Fruit fly (Drosophila melanogaster) whole organism, prepupa: ENCODE results near the gene Ucp4B.

Experiments used
- Blimp-1 ChIP-seq: fragments of 200-800 bp; sonication (Bioruptor generic); optimal IDR thresholded peaks from 3 replicates; lab custom pipeline; 2017; ENCODE audit warnings: missing biosample characterization, missing genetic modification characterization, mild to moderate bottlenecking, moderate library complexity, missing genetic modification reagents
- CG10631 ChIP-seq: fragments of 200-800 bp; sonication (Bioruptor generic); optimal IDR thresholded peaks from 2 replicates; lab custom pipeline; 2016; ENCODE audit warnings: missing biosample characterization, missing genetic modification characterization
- CG15336 ChIP-seq: fragments of 200-800 bp; sonication (Bioruptor generic); IDR thresholded peaks from 2 replicates; pipeline ENCODE4 v1.3.6; 2022; ENCODE audit warnings: missing biosample characterization, missing genetic modification characterization
- CG6792 ChIP-seq: fragments of 200-800 bp; sonication (Bioruptor generic); optimal IDR thresholded peaks from 3 replicates; lab custom pipeline; 2016; ENCODE audit warnings: missing biosample characterization, missing genetic modification characterization
- CG6854 ChIP-seq: fragments of 200-800 bp; sonication (Bioruptor generic); optimal IDR thresholded peaks from 2 replicates; lab custom pipeline; 2017; ENCODE audit warnings: missing biosample characterization, mild to moderate bottlenecking, missing genetic modification characterization
- CG9139 ChIP-seq: fragments of 200-800 bp; sonication (Bioruptor generic); optimal IDR thresholded peaks from 3 replicates; lab custom pipeline; 2017; ENCODE audit warnings: missing biosample characterization, mild to moderate bottlenecking, missing genetic modification characterization
- Lpt ChIP-seq: fragments of 200-800 bp; sonication (Bioruptor generic); optimal IDR thresholded peaks from 3 replicates; lab custom pipeline; 2016; ENCODE audit warnings: missing biosample characterization, missing genetic modification characterization
- Sox102F ChIP-seq: fragments of 200-800 bp; sonication (Bioruptor generic); optimal IDR thresholded peaks from 2 replicates; lab custom pipeline; 2016; ENCODE audit warnings: missing biosample characterization, mild to moderate bottlenecking, missing genetic modification characterization
- dsx ChIP-seq: fragments of 200-800 bp; optimal IDR thresholded peaks from 3 replicates; lab custom pipeline; 2019; ENCODE audit warnings: missing biosample characterization, mild to moderate bottlenecking, missing genetic modification characterization, moderate library complexity; ENCODE audit not compliant: poor library complexity, severe bottlenecking
- pdm3 ChIP-seq: fragments of 200-800 bp; sonication (Bioruptor generic); optimal IDR thresholded peaks from 3 replicates; lab custom pipeline; 2016; ENCODE audit warnings: missing biosample characterization, missing genetic modification characterization
- ss ChIP-seq, 2 experiments: fragments of 200-800 bp; sonication (Bioruptor generic); optimal IDR thresholded peaks; 2 replicates in 1 of 2; 3 replicates in 1 of 2; lab custom pipeline; 2017 to 2018; ENCODE audit warnings: mild to moderate bottlenecking in 2 of 2, missing biosample characterization in 2 of 2, missing genetic modification characterization in 2 of 2, moderate library complexity in 1 of 2

DNA sequence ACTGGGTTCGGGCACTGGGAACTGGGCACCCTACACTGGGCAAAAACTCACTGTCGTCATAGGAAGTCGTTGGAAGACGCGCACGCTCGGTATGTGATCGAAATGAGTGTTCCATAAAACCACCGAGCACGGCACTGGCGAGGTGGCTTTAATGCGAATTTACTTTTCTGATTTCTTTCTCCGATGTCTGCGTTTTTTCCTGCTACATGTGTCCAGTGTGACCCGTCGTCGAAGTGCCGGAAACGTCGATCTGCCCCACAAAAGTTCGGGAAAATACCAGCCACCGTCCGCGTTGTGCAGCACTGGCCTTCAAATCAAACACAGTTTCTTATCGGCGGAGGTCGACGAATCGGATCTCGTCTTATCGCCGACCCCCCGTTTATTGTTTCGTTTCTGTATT is 29.6 kb downstream of the Ucp4B start, which contains the start of gene Kdm5:
- TF ChIP-seq dsx (GFP tag; lab: Kevin White, UChicago) (no peak), CG15336 (GFP tag; lab: Robert Waterston, UW) (peak; percentile 45; the same call in 1 of the 2 replicates), ss (GFP tag; optimal IDR thresholded peaks at IDR 0.05; lab: Kevin White, UChicago) (peak in 1 of 2 experiments; percentile 7), CG10631 (GFP tag; lab: Kevin White, UChicago) (no peak), CG6792 (GFP tag; lab: Kevin White, UChicago) (no peak), Sox102F (GFP tag; lab: Kevin White, UChicago) (no peak), Lpt (no peak), CG6854 (GFP tag; lab: Kevin White, UChicago) (peak; percentile 20), CG9139 (GFP tag; lab: Kevin White, UChicago) (no peak), pdm3 (GFP tag; lab: Kevin White, UChicago) (no peak), Blimp-1 (GFP tag; lab: Kevin White, UChicago) (no peak)
